Worm (Caenorhabditis elegans) whole organism, late embryonic: ENCODE results near the gene yars-2.

ENCODE experiments used
- C38D4.7 ChIP-seq: fragments of 200-800 bp; sonication (Bioruptor generic); optimal IDR thresholded peaks from 2 replicates; lab custom pipeline; 2018; ENCODE audit warnings: mild to moderate bottlenecking, missing genetic modification characterization, moderate library complexity, missing compliant biosample characterization
- K09A11.1 ChIP-seq: sonication (generic microtip); optimal IDR thresholded peaks from 2 replicates; lab custom pipeline; 2017; ENCODE audit warnings: antibody characterized with exemption, mild to moderate bottlenecking, missing genetic modification characterization, missing compliant biosample characterization; ENCODE audit not compliant: insufficient read depth
- T23F11.4 ChIP-seq: fragments of 200-800 bp; sonication (Bioruptor generic); optimal IDR thresholded peaks from 2 replicates; lab custom pipeline; 2018; ENCODE audit warnings: mild to moderate bottlenecking, missing genetic modification characterization, missing compliant biosample characterization
- ama-1 ChIP-seq: fragments of 150-350 bp; optimal IDR thresholded peaks from 2 replicates; lab custom pipeline; 2014
- ceh-14 ChIP-seq: sonication (generic microtip); optimal IDR thresholded peaks from 2 replicates; lab custom pipeline; 2016; ENCODE audit warnings: missing genotype, missing genetic modification characterization, missing compliant biosample characterization
- ceh-18 ChIP-seq: sonication (generic microtip); optimal IDR thresholded peaks from 2 replicates; lab custom pipeline; 2016; ENCODE audit warnings: missing genetic modification characterization, missing compliant biosample characterization
- ceh-2 ChIP-seq: sonication (generic microtip); optimal IDR thresholded peaks from 2 replicates; lab custom pipeline; 2016; ENCODE audit warnings: missing genotype, missing genetic modification characterization, missing compliant biosample characterization
- ceh-22 ChIP-seq: sonication (generic microtip); optimal IDR thresholded peaks from 2 replicates; lab custom pipeline; 2017; ENCODE audit warnings: missing biosample characterization, missing genetic modification characterization
- ceh-24 ChIP-seq: sonication (generic microtip); optimal IDR thresholded peaks from 2 replicates; lab custom pipeline; 2016; ENCODE audit warnings: mild to moderate bottlenecking, missing genetic modification characterization, missing compliant biosample characterization
- ceh-30 ChIP-seq: fragments of 150-350 bp; optimal IDR thresholded peaks from 2 replicates; lab custom pipeline; 2014; ENCODE audit warnings: missing biosample characterization, missing genetic modification characterization
- ceh-31 ChIP-seq: sonication (generic microtip); optimal IDR thresholded peaks from 2 replicates; lab custom pipeline; 2016; ENCODE audit warnings: missing genetic modification characterization, missing compliant biosample characterization
- ceh-45 ChIP-seq: fragments of 200-800 bp; sonication (Bioruptor generic); IDR thresholded peaks from 2 replicates; pipeline ENCODE4 v1.3.6; 2022; ENCODE audit warnings: missing genetic modification reagents, missing genetic modification characterization, missing compliant biosample characterization
- ceh-48 ChIP-seq: sonication (generic microtip); optimal IDR thresholded peaks from 2 replicates; lab custom pipeline; 2016; ENCODE audit warnings: missing genetic modification characterization, inconsistent platforms, missing compliant biosample characterization
- ceh-6 ChIP-seq: fragments of 200-800 bp; sonication (Bioruptor generic); optimal IDR thresholded peaks from 2 replicates; lab custom pipeline; 2018; ENCODE audit warnings: mild to moderate bottlenecking, missing genetic modification characterization, missing compliant biosample characterization
- elt-2 ChIP-seq: sonication (generic microtip); optimal IDR thresholded peaks from 2 replicates; lab custom pipeline; 2016; ENCODE audit warnings: missing genetic modification reagents, missing genetic modification characterization, missing compliant biosample characterization
- elt-4 ChIP-seq: sonication (generic microtip); optimal IDR thresholded peaks from 2 replicates; lab custom pipeline; 2016; ENCODE audit warnings: missing genetic modification characterization, missing compliant biosample characterization
- ets-4 ChIP-seq: sonication (generic microtip); optimal IDR thresholded peaks from 2 replicates; lab custom pipeline; 2016; ENCODE audit warnings: missing genetic modification characterization, missing compliant biosample characterization
- fax-1 ChIP-seq: sonication (generic microtip); optimal IDR thresholded peaks from 2 replicates; lab custom pipeline; 2016; ENCODE audit warnings: missing genotype, missing genetic modification characterization, missing compliant biosample characterization
- fkh-10 ChIP-seq: fragments of 150-350 bp; optimal IDR thresholded peaks from 2 replicates; lab custom pipeline; 2014; ENCODE audit warnings: missing biosample characterization, missing genetic modification reagents, missing genetic modification characterization
- fkh-6 ChIP-seq: sonication (generic microtip); optimal IDR thresholded peaks from 2 replicates; lab custom pipeline; 2016; ENCODE audit warnings: missing genetic modification characterization, missing compliant biosample characterization
- hlh-13 ChIP-seq: fragments of 200-800 bp; sonication (Bioruptor generic); optimal IDR thresholded peaks from 2 replicates; lab custom pipeline; 2018; ENCODE audit warnings: mild to moderate bottlenecking, missing genetic modification characterization, missing compliant biosample characterization
- hlh-15 ChIP-seq: sonication (generic microtip); optimal IDR thresholded peaks from 2 replicates; lab custom pipeline; 2016; ENCODE audit warnings: missing genetic modification characterization, missing compliant biosample characterization
- hlh-30 ChIP-seq: sonication (generic microtip); optimal IDR thresholded peaks from 2 replicates; lab custom pipeline; 2017; ENCODE audit warnings: antibody characterized with exemption, missing genetic modification characterization, missing compliant biosample characterization; ENCODE audit not compliant: insufficient read depth
- hlh-6 ChIP-seq: sonication (generic microtip); optimal IDR thresholded peaks from 2 replicates; lab custom pipeline; 2016; ENCODE audit warnings: missing genotype, missing genetic modification characterization, missing compliant biosample characterization
- lin-11 ChIP-seq: fragments of 200-800 bp; sonication (Bioruptor generic); optimal IDR thresholded peaks from 2 replicates; lab custom pipeline; 2018; ENCODE audit warnings: mild to moderate bottlenecking, missing genetic modification characterization, missing compliant biosample characterization
- madf-2 ChIP-seq: sonication (generic microtip); optimal IDR thresholded peaks from 2 replicates; lab custom pipeline; 2017; ENCODE audit warnings: missing genetic modification characterization, missing compliant biosample characterization
- mec-3 ChIP-seq: sonication (generic microtip); optimal IDR thresholded peaks from 2 replicates; lab custom pipeline; 2016; ENCODE audit warnings: borderline replicate concordance, missing genetic modification characterization, missing compliant biosample characterization
- nfya-1 ChIP-seq: sonication (generic microtip); optimal IDR thresholded peaks from 2 replicates; lab custom pipeline; 2017; ENCODE audit warnings: missing genetic modification characterization, mild to moderate bottlenecking, missing compliant biosample characterization, antibody characterized with exemption, moderate library complexity
- nhr-11 ChIP-seq: fragments of 150-350 bp; optimal IDR thresholded peaks from 2 replicates; lab custom pipeline; 2014; ENCODE audit warnings: missing biosample characterization, missing genetic modification characterization
- odd-2 ChIP-seq: sonication (generic microtip); optimal IDR thresholded peaks from 2 replicates; lab custom pipeline; 2017; ENCODE audit warnings: antibody characterized with exemption, mild to moderate bottlenecking, missing genetic modification characterization, missing compliant biosample characterization
- pax-1 ChIP-seq: fragments of 150-350 bp; optimal IDR thresholded peaks from 2 replicates; lab custom pipeline; 2014; ENCODE audit warnings: missing biosample characterization, missing genetic modification characterization
- pqm-1 ChIP-seq: sonication (generic microtip); optimal IDR thresholded peaks from 2 replicates; lab custom pipeline; 2016; ENCODE audit warnings: missing genetic modification characterization, missing compliant biosample characterization
- pros-1 ChIP-seq: fragments of 150-350 bp; optimal IDR thresholded peaks from 2 replicates; lab custom pipeline; 2014; ENCODE audit warnings: missing biosample characterization, missing genetic modification reagents, missing genetic modification characterization
- rnt-1 ChIP-seq: sonication (generic microtip); optimal IDR thresholded peaks from 2 replicates; lab custom pipeline; 2016; ENCODE audit warnings: missing genetic modification characterization, missing compliant biosample characterization
- sox-2 ChIP-seq: fragments of 200-800 bp; sonication (Bioruptor generic); IDR thresholded peaks from 2 replicates; pipeline ENCODE4 v1.3.6; 2022; ENCODE audit warnings: missing genetic modification reagents, missing genetic modification characterization, missing compliant biosample characterization
- sox-4 ChIP-seq: sonication (generic microtip); optimal IDR thresholded peaks from 2 replicates; lab custom pipeline; 2017; ENCODE audit warnings: mild to moderate bottlenecking, missing genetic modification characterization, inconsistent platforms, missing compliant biosample characterization
- syd-9 ChIP-seq: sonication (generic microtip); optimal IDR thresholded peaks from 2 replicates; lab custom pipeline; 2016; ENCODE audit warnings: mild to moderate bottlenecking, missing genetic modification characterization, moderate library complexity, missing compliant biosample characterization
- ttx-3 ChIP-seq: sonication (generic microtip); optimal IDR thresholded peaks from 2 replicates; lab custom pipeline; 2016; ENCODE audit warnings: missing genetic modification reagents, missing genetic modification characterization, missing compliant biosample characterization
- unc-3 ChIP-seq, 2 experiments: fragments of 200-800 bp in 1 of 2; sonication (Bioruptor generic) in 1 of 2; sonication (generic microtip) in 1 of 2; conservative IDR thresholded peaks in 1 of 2; optimal IDR thresholded peaks in 1 of 2; 2 replicates each; pipeline versions ENCODE4 v1.3.6 to Lab custom; 2016 to 2022; ENCODE audit warnings: missing compliant biosample characterization in 2 of 2, missing genetic modification characterization in 2 of 2, missing genetic modification reagents in 1 of 2
- unc-42 ChIP-seq: sonication (generic microtip); optimal IDR thresholded peaks from 2 replicates; lab custom pipeline; 2016; ENCODE audit warnings: missing genotype, missing genetic modification characterization, missing compliant biosample characterization
- unc-86 ChIP-seq: sonication (generic microtip); optimal IDR thresholded peaks from 2 replicates; lab custom pipeline; 2016; ENCODE audit warnings: missing genetic modification characterization, missing compliant biosample characterization
- zip-5 ChIP-seq: sonication (generic microtip); optimal IDR thresholded peaks from 2 replicates; lab custom pipeline; 2016; ENCODE audit warnings: missing genetic modification characterization, missing compliant biosample characterization

Gene yars-2

DNA sequence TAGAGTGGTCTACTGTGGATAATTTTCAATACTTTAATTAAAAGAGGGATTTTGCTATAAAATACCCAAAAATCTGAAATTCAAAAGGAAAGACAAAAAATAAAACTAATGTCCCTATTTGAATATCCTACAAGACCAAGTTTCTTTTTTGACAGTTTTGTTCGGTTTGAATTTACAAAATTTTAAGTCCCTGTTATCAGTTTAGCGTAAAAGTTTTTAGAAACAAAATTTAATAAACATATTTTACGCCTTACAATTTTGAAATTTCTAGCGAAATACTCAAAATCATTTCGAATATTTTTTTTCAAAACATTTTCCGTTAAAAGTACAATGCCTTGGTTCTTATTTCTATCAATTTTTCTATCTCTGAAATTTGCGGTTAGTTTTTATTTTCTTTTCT lies 20.0 kb downstream of the yars-2 start, which contains the start of gene spe-51:
Gene spe-51, plus strand, starts transcription at position 301 of the 400 bp plus-strand sequence.
- no peak for TF ChIP-seq fkh-6
- no peak for TF ChIP-seq C38D4.7 (GFP tag; lab: Kevin White, UChicago)
- no peak for TF ChIP-seq ceh-14 (tag; lab: Kevin White, UChicago)
- no peak for TF ChIP-seq ceh-24 (tag; lab: Kevin White, UChicago)
- no peak for TF ChIP-seq mec-3 (tag; lab: Kevin White, UChicago)
- no peak for TF ChIP-seq elt-2 (tag; lab: Kevin White, UChicago)
- TF ChIP-seq unc-86 (tag; lab: Kevin White, UChicago): no peak
- TF ChIP-seq pax-1 (tag; lab: Kevin White, UChicago): no peak
- TF ChIP-seq hlh-30: no peak
- no peak for TF ChIP-seq T23F11.4
- no peak for TF ChIP-seq ceh-30 (tag; lab: Kevin White, UChicago)
- TF ChIP-seq sox-2: no peak
- no peak for TF ChIP-seq ama-1
- TF ChIP-seq pqm-1: no peak
- no peak for TF ChIP-seq ceh-45 (GFP tag; lab: Robert Waterston, UW)

DNA sequence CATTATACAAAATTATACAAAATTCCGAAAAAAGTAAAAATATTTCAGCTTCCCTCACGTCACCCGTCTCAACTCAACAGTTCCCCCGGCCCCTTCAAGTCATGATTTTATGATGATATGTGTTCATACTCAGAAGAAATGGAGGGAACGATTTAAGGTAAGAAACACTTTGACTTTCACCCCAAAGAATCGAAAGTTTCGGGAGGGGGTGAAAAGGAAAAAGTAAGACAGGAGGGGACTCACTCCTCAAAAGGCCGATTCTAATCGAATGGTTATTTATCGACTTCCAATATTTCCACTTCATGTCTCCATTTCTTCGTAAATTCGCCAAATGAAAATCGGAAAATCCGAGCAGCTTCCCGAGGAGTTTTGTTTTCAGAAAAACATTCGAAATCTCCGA lies 24.2 kb downstream of the yars-2 start, which contains the start of gene bus-4:
Gene bus-4, plus strand, starts transcription at position 49 of the 400 bp plus-strand sequence.
- TF ChIP-seq sox-4 (tag; lab: Kevin White, UChicago): no peak
- no peak for TF ChIP-seq ama-1
- no peak for TF ChIP-seq ceh-2 (tag; lab: Kevin White, UChicago)
- TF ChIP-seq ceh-6 (GFP tag; lab: Kevin White, UChicago): no peak
- no peak for TF ChIP-seq nfya-1
- no peak for TF ChIP-seq elt-2 (tag; lab: Kevin White, UChicago)
- no peak for TF ChIP-seq ceh-18
- no peak for TF ChIP-seq rnt-1
- no peak for TF ChIP-seq fkh-10 (GFP tag; lab: Kevin White, UChicago)
- TF ChIP-seq fax-1 (tag; lab: Kevin White, UChicago): no peak
- no peak for TF ChIP-seq ceh-24 (tag; lab: Kevin White, UChicago)
- TF ChIP-seq T23F11.4: no peak
- no peak for TF ChIP-seq syd-9 (tag; lab: Kevin White, UChicago)
- TF ChIP-seq pqm-1: no peak
- no peak for TF ChIP-seq unc-42
- no peak for TF ChIP-seq hlh-15

- TF ChIP-seq hlh-6 (tag; lab: Kevin White, UChicago) (no peak), elt-4 (tag; lab: Kevin White, UChicago) (peak; percentile 45), rnt-1 (peak; percentile 46)
- TF ChIP-seq, all 69 proteins: peak for 2
Measured at ce11 chrIV:4686898-4687297, 25.5 kb downstream of the yars-2 start.

DNA sequence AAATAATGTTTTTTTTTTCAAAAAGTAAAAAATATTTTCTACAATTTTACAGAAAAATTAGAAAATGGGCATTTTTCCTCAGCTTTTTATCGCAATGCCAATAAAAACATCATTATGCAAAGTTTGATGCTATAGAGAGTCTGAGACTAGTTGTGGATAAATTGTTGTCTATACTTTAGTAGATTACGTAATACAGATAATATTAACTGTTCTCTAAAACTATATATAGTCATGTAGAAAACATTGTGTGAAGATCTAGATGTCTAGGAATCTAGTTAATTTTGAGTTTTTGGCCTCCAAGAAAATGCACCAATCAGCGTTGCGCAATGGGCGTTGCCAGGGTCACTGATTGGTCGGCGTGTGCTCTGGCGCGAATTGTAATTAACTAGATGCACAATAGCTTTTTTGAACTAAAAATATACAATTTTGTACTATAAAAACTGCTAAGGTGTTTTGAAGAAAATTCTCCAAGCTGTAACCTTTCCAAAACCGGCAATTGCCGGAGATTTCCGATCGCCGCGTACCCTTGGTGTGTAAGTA lies 26.1 kb downstream of the yars-2 start:
- TF ChIP-seq C38D4.7 (GFP tag; lab: Kevin White, UChicago): no peak
- no peak for TF ChIP-seq hlh-6 (tag; lab: Kevin White, UChicago)
- TF ChIP-seq nfya-1: peak; percentile 80

DNA sequence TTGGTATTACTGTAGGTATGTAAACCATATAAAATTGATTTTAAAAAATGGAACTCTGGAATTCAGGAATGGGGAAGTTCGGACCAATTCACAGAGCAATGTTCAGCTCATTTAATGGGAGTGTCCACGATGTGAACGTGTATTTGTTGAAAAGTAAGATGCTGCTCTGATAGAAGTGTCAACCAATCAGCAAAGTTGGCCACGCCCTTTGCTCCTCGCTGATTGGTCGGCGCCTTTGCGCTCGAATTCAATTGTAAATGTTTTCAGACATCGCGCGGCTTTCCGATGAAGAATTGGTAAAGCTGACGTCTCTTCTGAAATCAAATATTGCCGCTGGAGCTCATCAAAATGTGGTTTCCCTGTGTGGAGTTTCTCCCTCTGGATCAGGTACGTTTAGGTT lies 29.3 kb downstream of the yars-2 start:
- TF ChIP-seq lin-11 (tag; lab: Kevin White, UChicago) (no peak), nfya-1 (peak; percentile 68)
- TF ChIP-seq, all 69 proteins: peak for 1

DNA sequence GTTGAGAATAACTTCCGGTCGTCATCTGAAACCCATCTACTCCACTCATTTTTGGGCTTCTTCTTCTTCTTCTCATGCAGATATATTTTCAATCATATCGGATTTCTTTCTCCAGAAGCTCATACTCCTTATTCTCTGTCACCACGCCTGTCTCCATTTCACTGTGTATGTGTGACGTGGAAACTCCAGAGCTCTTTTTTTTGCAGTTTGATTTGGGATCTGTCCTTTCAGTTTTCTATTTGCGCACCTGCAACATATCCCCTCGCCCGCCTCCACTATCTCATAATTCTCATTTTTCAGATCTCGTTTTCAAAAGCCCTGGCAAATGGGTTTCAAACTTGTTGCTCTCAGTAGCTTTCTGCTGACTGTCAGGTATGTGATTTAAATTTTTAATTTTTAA lies 33.7 kb downstream of the yars-2 start, which contains the start of gene kin-36:
Gene kin-36, plus strand, starts transcription at position 301 of the 400 bp plus-strand sequence.
- no peak for TF ChIP-seq madf-2 (tag; lab: Kevin White, UChicago)
- no peak for TF ChIP-seq nhr-11 (tag; lab: Kevin White, UChicago)
- no peak for TF ChIP-seq ceh-22 (tag; lab: Kevin White, UChicago)
- TF ChIP-seq hlh-13 (GFP tag; lab: Kevin White, UChicago): no peak
- no peak for TF ChIP-seq fkh-6
- no peak for TF ChIP-seq pros-1
- TF ChIP-seq odd-2 (tag; lab: Kevin White, UChicago): no peak
- no peak for TF ChIP-seq nfya-1
- no peak for TF ChIP-seq ceh-48 (tag; lab: Kevin White, UChicago)
- no peak for TF ChIP-seq sox-4 (tag; lab: Kevin White, UChicago)
- no peak for TF ChIP-seq unc-3 (GFP tag; conservative IDR thresholded peaks at IDR 0.05; lab: Robert Waterston, UW)
- no peak for TF ChIP-seq unc-3 (tag; optimal IDR thresholded peaks at IDR 0.05; lab: Kevin White, UChicago)
- TF ChIP-seq ets-4 (tag; lab: Kevin White, UChicago): no peak
- TF ChIP-seq ceh-6 (GFP tag; lab: Kevin White, UChicago): no peak
- TF ChIP-seq ttx-3: no peak
- no peak for TF ChIP-seq zip-5 (tag; lab: Kevin White, UChicago)
- TF ChIP-seq ceh-31: no peak
- TF ChIP-seq K09A11.1 (tag; lab: Kevin White, UChicago): no peak
- no peak for TF ChIP-seq pax-1 (tag; lab: Kevin White, UChicago)
- TF ChIP-seq ceh-14 (tag; lab: Kevin White, UChicago): no peak
